Worm (Caenorhabditis elegans): ENCODE measurements around the gene C07A9.13.

C07A9.13 gene

DNA sequence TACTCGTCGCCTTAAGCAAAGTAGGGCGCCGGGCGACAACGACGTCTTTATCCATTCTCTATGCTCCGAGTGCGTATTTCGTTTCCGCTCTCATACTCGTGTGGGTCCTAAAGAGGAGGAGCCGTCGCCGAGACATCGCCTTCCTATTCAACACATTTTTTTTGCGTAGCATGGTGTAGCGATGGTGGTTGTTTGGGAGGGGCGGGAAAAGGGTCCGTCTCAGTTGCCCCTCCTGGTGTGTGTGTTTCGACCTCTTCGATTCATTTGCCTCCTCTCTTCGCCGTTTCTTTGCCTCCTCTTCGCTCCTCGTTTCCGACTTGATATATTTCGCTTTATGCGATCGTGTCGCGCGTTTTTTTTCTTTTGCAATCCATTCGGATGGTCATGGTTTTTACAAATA is 20.7 kb upstream of the C07A9.13 start:
- no peak for TF ChIP-seq B0310.2 (tag; optimal IDR thresholded peaks at IDR 0.05)
- TF ChIP-seq tbx-11 (GFP tag; IDR thresholded peaks at IDR 0.05) = no peak
- TF ChIP-seq scrt-1 (GFP tag; IDR thresholded peaks at IDR 0.05) = no peak
- TF ChIP-seq F13C5.2 (tag; optimal IDR thresholded peaks at IDR 0.05) = no peak
- TF ChIP-seq hmg-4 (GFP tag; optimal IDR thresholded peaks at IDR 0.05) = no peak
- no peak for TF ChIP-seq ceh-36 (tag; optimal IDR thresholded peaks at IDR 0.05)
- no peak for TF ChIP-seq ama-1 (optimal IDR thresholded peaks at IDR 0.05)
- TF ChIP-seq tra-4 (tag; optimal IDR thresholded peaks at IDR 0.05) = no peak
- no peak for TF ChIP-seq aly-1 (tag; optimal IDR thresholded peaks at IDR 0.05)
- TF ChIP-seq ceh-13 (GFP tag; optimal IDR thresholded peaks at IDR 0.05) = no peak
- TF ChIP-seq hmbx-1 (tag; optimal IDR thresholded peaks at IDR 0.05) = no peak
- TF ChIP-seq ets-7 (tag; optimal IDR thresholded peaks at IDR 0.05) = no peak
- no peak for TF ChIP-seq hnd-1 (tag; optimal IDR thresholded peaks at IDR 0.05)
- no peak for TF ChIP-seq flt-1 (GFP tag; IDR thresholded peaks at IDR 0.05)
- no peak for TF ChIP-seq tbx-37 (GFP tag; conservative IDR thresholded peaks at IDR 0.05)
- TF ChIP-seq sea-1 (GFP tag; conservative IDR thresholded peaks at IDR 0.05) = no peak
- no peak for TF ChIP-seq pes-1 (GFP tag; IDR thresholded peaks at IDR 0.05)

DNA sequence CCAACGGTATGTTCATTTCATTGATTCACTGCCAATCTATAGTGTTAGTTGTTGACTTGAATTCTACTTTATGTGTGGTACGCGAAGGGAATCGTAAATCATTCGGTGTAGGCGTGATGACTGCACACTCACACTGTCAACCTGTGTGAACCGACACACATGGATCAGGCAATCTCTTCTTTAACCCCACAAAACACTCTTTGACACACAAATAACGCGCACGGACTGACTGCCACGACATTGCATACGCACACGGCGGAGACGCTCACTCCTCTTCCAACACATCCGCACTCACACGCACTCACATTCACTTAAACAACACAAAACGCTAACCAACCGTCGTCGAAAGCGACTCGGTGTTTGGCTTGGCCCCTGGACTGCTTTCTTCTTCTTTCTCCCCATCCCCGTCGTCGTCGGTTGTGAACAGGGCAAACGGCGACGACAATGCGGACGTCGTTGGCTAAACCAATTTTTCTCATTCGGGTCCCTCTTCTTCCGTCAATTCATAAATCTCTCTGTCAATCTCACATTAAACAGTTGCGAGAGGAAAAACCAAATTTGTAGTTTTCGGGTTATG is 19.1 kb upstream of the C07A9.13 start:
- no peak for TF ChIP-seq F13C5.2 (tag; optimal IDR thresholded peaks at IDR 0.05)
- TF ChIP-seq hmg-4 (GFP tag; optimal IDR thresholded peaks at IDR 0.05) = peak; percentile 59
- no peak for TF ChIP-seq ama-1 (optimal IDR thresholded peaks at IDR 0.05)
- TF ChIP-seq aly-1 (tag; optimal IDR thresholded peaks at IDR 0.05) = no peak
- no peak for TF ChIP-seq flt-1 (GFP tag; IDR thresholded peaks at IDR 0.05)
- no peak for TF ChIP-seq B0310.2 (tag; optimal IDR thresholded peaks at IDR 0.05)
- no peak for TF ChIP-seq tbx-11 (GFP tag; IDR thresholded peaks at IDR 0.05)
- no peak for TF ChIP-seq hnd-1 (tag; optimal IDR thresholded peaks at IDR 0.05)
- peak; percentile 7 for TF ChIP-seq ets-7 (tag; optimal IDR thresholded peaks at IDR 0.05)
- TF ChIP-seq tra-4 (tag; optimal IDR thresholded peaks at IDR 0.05) = no peak
- TF ChIP-seq sea-1 (GFP tag; conservative IDR thresholded peaks at IDR 0.05) = 0 out of 2 replicates have a peak, but pooled peaks have one; percentile 25
- no peak for TF ChIP-seq ceh-13 (GFP tag; optimal IDR thresholded peaks at IDR 0.05)

DNA sequence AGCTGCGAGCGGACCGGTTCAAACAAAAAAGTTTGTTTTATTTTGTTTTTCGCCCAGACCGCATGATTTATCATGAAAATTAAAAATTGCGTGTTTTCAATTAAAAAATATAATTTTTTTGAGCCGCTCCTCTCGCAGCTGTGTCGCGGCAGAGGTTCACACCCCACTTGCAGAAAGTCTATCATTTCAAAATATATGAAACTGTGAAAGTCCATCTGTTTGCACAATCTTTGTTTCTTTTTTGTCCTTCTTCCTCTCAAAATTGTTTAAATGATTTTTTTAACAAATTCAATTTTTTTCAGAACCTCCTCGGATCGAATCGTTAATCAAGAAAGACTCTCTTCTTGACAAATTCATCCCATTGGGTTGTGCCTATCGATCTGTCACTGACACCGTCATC is 18.5 kb upstream of the C07A9.13 start, which contains the start of gene tlk-1:
Gene tlk-1 (plus strand): TSS at position 301 of the 400 bp plus-strand sequence.
- TF ChIP-seq ama-1 (optimal IDR thresholded peaks at IDR 0.05) (no peak), hnd-1 (tag; optimal IDR thresholded peaks at IDR 0.05) (no peak), flt-1 (GFP tag; IDR thresholded peaks at IDR 0.05) (no peak), B0310.2 (tag; optimal IDR thresholded peaks at IDR 0.05) (no peak), ceh-13 (GFP tag; optimal IDR thresholded peaks at IDR 0.05) (no peak), pes-1 (GFP tag; IDR thresholded peaks at IDR 0.05) (no peak), sea-1 (GFP tag; conservative IDR thresholded peaks at IDR 0.05) (no peak), hmbx-1 (tag; optimal IDR thresholded peaks at IDR 0.05) (no peak), tra-4 (tag; optimal IDR thresholded peaks at IDR 0.05) (no peak), scrt-1 (GFP tag; IDR thresholded peaks at IDR 0.05) (no peak), F13C5.2 (tag; optimal IDR thresholded peaks at IDR 0.05) (no peak), hmg-4 (GFP tag; optimal IDR thresholded peaks at IDR 0.05) (no peak), ceh-36 (tag; optimal IDR thresholded peaks at IDR 0.05) (no peak), aly-1 (tag; optimal IDR thresholded peaks at IDR 0.05) (no peak), tbx-37 (GFP tag; conservative IDR thresholded peaks at IDR 0.05) (no peak)

DNA sequence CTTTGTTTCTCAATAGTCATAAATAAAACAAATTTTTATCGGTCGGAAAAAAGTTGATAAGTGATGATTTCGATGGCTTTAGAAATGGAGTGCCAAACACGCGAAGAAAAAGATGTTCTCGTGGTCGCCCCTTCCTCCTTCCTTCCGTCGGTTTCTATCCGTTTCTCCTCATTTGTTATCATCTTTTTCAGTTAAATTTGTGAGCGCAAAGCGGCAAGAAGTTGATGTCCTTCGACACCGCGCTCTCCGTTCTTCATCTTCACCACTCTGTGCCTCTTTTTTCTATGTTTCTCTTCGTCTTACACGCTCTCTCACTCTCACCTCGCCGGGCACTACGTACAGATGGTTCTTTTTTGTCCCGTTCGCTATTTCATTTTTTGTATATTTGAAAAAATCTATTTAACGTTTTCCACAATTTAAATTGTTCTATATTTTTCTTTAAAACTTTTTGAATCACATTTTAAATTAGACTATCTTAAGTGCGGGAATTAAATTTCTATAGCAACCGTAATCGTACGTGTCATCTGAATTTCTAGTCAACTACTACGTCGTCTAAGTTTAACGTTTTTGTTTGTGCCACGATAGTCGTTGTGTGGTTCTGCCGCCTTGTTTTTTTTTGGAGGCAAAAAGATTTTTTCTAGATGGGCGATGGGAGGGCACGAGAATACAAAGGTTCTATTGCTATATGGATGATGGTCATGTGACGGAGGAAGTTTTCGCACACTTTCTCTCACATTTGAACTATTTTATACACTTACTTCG is 17.7 kb upstream of the C07A9.13 start:
- TF ChIP-seq pes-1 (GFP tag; IDR thresholded peaks at IDR 0.05) (no peak), ets-7 (tag; optimal IDR thresholded peaks at IDR 0.05) (no peak), sea-1 (GFP tag; conservative IDR thresholded peaks at IDR 0.05) (no peak), flt-1 (GFP tag; IDR thresholded peaks at IDR 0.05) (no peak), ama-1 (optimal IDR thresholded peaks at IDR 0.05) (no peak), hnd-1 (tag; optimal IDR thresholded peaks at IDR 0.05) (no peak), aly-1 (tag; optimal IDR thresholded peaks at IDR 0.05) (no peak), F13C5.2 (tag; optimal IDR thresholded peaks at IDR 0.05) (no peak), hmbx-1 (tag; optimal IDR thresholded peaks at IDR 0.05) (no peak), scrt-1 (GFP tag; IDR thresholded peaks at IDR 0.05) (no peak), tbx-11 (GFP tag; IDR thresholded peaks at IDR 0.05) (no peak), ceh-36 (tag; optimal IDR thresholded peaks at IDR 0.05) (no peak), ceh-13 (GFP tag; optimal IDR thresholded peaks at IDR 0.05) (no peak)

DNA sequence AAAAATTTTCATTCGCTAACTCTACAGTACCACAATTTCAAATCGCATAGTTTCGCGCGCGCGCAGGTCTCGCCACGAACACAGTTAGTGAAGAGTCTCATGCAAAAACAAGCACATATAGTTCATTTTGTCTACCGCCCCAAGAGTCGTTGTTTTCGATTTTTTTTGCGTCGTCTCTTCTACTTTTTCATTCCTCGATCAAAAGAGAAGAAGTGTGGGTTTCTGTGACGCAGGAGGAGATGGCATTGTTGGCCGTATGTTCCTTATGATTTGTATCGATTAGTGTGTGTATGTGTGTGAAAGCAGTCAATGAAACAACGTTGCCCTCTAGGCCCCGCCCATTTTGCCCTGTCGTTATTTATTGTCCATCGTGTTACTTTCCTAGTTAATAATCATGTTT is 16.8 kb upstream of the C07A9.13 start:
- TF ChIP-seq B0310.2 (tag; optimal IDR thresholded peaks at IDR 0.05) = no peak
- no peak for TF ChIP-seq ceh-13 (GFP tag; optimal IDR thresholded peaks at IDR 0.05)
- no peak for TF ChIP-seq tbx-37 (GFP tag; conservative IDR thresholded peaks at IDR 0.05)
- no peak for TF ChIP-seq tra-4 (tag; optimal IDR thresholded peaks at IDR 0.05)
- no peak for TF ChIP-seq tbx-11 (GFP tag; IDR thresholded peaks at IDR 0.05)
- no peak for TF ChIP-seq hnd-1 (tag; optimal IDR thresholded peaks at IDR 0.05)
- no peak for TF ChIP-seq scrt-1 (GFP tag; IDR thresholded peaks at IDR 0.05)
- no peak for TF ChIP-seq flt-1 (GFP tag; IDR thresholded peaks at IDR 0.05)
- TF ChIP-seq sea-1 (GFP tag; conservative IDR thresholded peaks at IDR 0.05) = no peak
- no peak for TF ChIP-seq aly-1 (tag; optimal IDR thresholded peaks at IDR 0.05)
- no peak for TF ChIP-seq ama-1 (optimal IDR thresholded peaks at IDR 0.05)
- no peak for TF ChIP-seq ets-7 (tag; optimal IDR thresholded peaks at IDR 0.05)
- no peak for TF ChIP-seq ceh-36 (tag; optimal IDR thresholded peaks at IDR 0.05)
- no peak for TF ChIP-seq hmg-4 (GFP tag; optimal IDR thresholded peaks at IDR 0.05)
- no peak for TF ChIP-seq hmbx-1 (tag; optimal IDR thresholded peaks at IDR 0.05)
- no peak for TF ChIP-seq pes-1 (GFP tag; IDR thresholded peaks at IDR 0.05)
- no peak for TF ChIP-seq F13C5.2 (tag; optimal IDR thresholded peaks at IDR 0.05)

DNA sequence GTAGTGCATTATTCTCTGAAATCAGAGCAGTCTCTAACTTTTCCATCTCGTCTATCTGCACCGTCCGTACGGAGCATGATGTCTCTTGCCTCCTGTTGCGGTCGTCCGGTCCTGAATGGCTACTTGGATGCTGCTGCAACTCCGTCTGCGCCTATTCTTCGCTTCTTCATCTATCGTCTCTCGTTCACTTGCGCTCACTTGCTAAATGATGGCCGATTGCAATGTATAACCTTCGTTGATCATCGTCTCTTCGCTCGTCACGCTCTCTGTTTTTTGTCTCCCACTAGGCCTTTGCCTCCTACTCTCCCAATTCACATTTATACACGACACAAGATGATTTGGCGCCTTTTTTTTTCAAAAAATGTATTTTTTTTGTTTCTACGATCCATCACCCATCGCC is 16.2 kb upstream of the C07A9.13 start:
- TF ChIP-seq hmg-4 (GFP tag; optimal IDR thresholded peaks at IDR 0.05) (peak; percentile 60), flt-1 (GFP tag; IDR thresholded peaks at IDR 0.05) (no peak)

DNA sequence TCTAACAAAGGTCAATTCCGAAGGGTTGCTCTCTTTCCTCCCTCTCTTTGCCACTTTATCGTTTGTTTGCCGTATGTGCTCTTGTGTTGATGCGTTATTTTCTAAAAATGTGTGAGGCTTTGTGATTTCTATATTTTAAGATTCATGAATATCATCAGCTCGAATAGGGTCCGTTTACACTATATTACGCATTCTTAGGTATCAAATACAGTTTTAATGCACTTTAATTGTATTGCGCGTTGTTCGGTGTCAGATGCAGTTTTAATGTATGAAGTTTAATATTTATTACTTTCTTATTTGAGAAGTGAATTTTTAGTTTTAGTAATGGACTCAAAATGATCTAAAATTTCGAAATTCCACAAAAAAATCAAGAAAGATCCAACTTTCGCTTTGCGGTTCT is 15.3 kb upstream of the C07A9.13 start, which contains the start of gene bud-31:
Gene bud-31 (minus strand): TSS at position 101 of the 400 bp plus-strand sequence.
- TF ChIP-seq flt-1 (GFP tag; IDR thresholded peaks at IDR 0.05) (no peak), ama-1 (optimal IDR thresholded peaks at IDR 0.05) (no peak)
